Fruit fly (Drosophila melanogaster): ENCODE data around the gene pb.

The pb gene

dm6 chr3R:6667245-6667644 is 74.6 kb downstream of the pb start (continued):
- TF ChIP-seq Camta (GFP tag; optimal IDR thresholded peaks at IDR 0.05) (peak; percentile 42), CG4328 (GFP tag; optimal IDR thresholded peaks at IDR 0.05) (no peak), CG13123 (GFP tag; optimal IDR thresholded peaks at IDR 0.05) (peak; percentile 32), Hr3 (GFP tag; optimal IDR thresholded peaks at IDR 0.05) (no peak), luna (GFP tag; optimal IDR thresholded peaks at IDR 0.05) (no peak), CG17612 (GFP tag; IDR thresholded peaks at IDR 0.05) (no peak), CG15011 (GFP tag; optimal IDR thresholded peaks at IDR 0.05) (no peak), tna (GFP tag; IDR thresholded peaks at IDR 0.05; ENCODE audit: partially characterized antibody) (no peak), HLH54F (GFP tag; optimal IDR thresholded peaks at IDR 0.05) (no peak), unc-4 (GFP tag; IDR thresholded peaks at IDR 0.05; ENCODE audit: partially characterized antibody) (no peak), crc (GFP tag; optimal IDR thresholded peaks at IDR 0.05) (no peak), CG13424 (tag; optimal IDR thresholded peaks at IDR 0.05) (peak; percentile 19), yki (optimal IDR thresholded peaks at IDR 0.05) (no peak), Blimp-1 (GFP tag; optimal IDR thresholded peaks at IDR 0.05) (peak; percentile 43), CG4730 (GFP tag; IDR thresholded peaks at IDR 0.05) (no peak), CG10274 (GFP tag; optimal IDR thresholded peaks at IDR 0.05) (no peak), CG5245 (GFP tag; optimal IDR thresholded peaks at IDR 0.05) (peak; percentile 5), crol (GFP tag; IDR thresholded peaks at IDR 0.05) (no peak), Rfx (GFP tag; IDR thresholded peaks at IDR 0.05) (no peak), B-H1 (GFP tag; IDR thresholded peaks at IDR 0.05) (no peak), salm (tag; optimal IDR thresholded peaks at IDR 0.05) (peak; percentile 53), gsb-n (tag; optimal IDR thresholded peaks at IDR 0.05) (peak; percentile 73), CG32532 (GFP tag; IDR thresholded peaks at IDR 0.05) (no peak), gsb (GFP tag; IDR thresholded peaks at IDR 0.05) (no peak), maf-S (GFP tag; optimal IDR thresholded peaks at IDR 0.05) (no peak), CG34224 (GFP tag; IDR thresholded peaks at IDR 0.05; ENCODE audit: partially characterized antibody) (no peak)

- no peak for TF ChIP-seq scrt (GFP tag; optimal IDR thresholded peaks at IDR 0.05)
- TF ChIP-seq yki (optimal IDR thresholded peaks at IDR 0.05) = no peak
- 0 out of 2 replicates have a peak, but pooled peaks have one; percentile 22 for TF ChIP-seq ranshi (GFP tag; IDR thresholded peaks at IDR 0.05)
- TF ChIP-seq CG17568 (GFP tag; optimal IDR thresholded peaks at IDR 0.05) = no peak
- no peak for TF ChIP-seq usp (GFP tag; optimal IDR thresholded peaks at IDR 0.05)
- TF ChIP-seq Asciz (GFP tag; optimal IDR thresholded peaks at IDR 0.05) = peak; percentile 22
- no peak for TF ChIP-seq Trl (optimal IDR thresholded peaks at IDR 0.05)
- TF ChIP-seq Trl (GFP tag; optimal IDR thresholded peaks at IDR 0.05) = no peak
- TF ChIP-seq MBD-R2 (GFP tag; IDR thresholded peaks at IDR 0.05) = no peak
- no peak for TF ChIP-seq CG10321 (GFP tag; IDR thresholded peaks at IDR 0.05)
- TF ChIP-seq tna (GFP tag; IDR thresholded peaks at IDR 0.05; ENCODE audit: partially characterized antibody) = no peak
- TF ChIP-seq CG8388 (GFP tag; optimal IDR thresholded peaks at IDR 0.05) = no peak
- TF ChIP-seq CG18764 (GFP tag; optimal IDR thresholded peaks at IDR 0.05) = no peak
- peak; percentile 39 for TF ChIP-seq Vsx1 (GFP tag; optimal IDR thresholded peaks at IDR 0.05)
- peak; percentile 41 for TF ChIP-seq grau (tag; optimal IDR thresholded peaks at IDR 0.05)
- no peak for TF ChIP-seq bowl (GFP tag; IDR thresholded peaks at IDR 0.05)
- no peak for TF ChIP-seq CG10267 (tag; optimal IDR thresholded peaks at IDR 0.05)
- TF ChIP-seq Doc2 (GFP tag; IDR thresholded peaks at IDR 0.05) = no peak
- TF ChIP-seq CG3065 (GFP tag; optimal IDR thresholded peaks at IDR 0.05) = no peak
- TF ChIP-seq lilli (GFP tag; optimal IDR thresholded peaks at IDR 0.05) = no peak
- TF ChIP-seq CG10565 (GFP tag; optimal IDR thresholded peaks at IDR 0.05) = no peak
- TF ChIP-seq en (GFP tag; optimal IDR thresholded peaks at IDR 0.05) = no peak
- no peak for TF ChIP-seq nau (GFP tag; optimal IDR thresholded peaks at IDR 0.05)
- TF ChIP-seq HHEX (GFP tag; optimal IDR thresholded peaks at IDR 0.05) = no peak
- no peak for TF ChIP-seq CG9215 (GFP tag; IDR thresholded peaks at IDR 0.05)
- no peak for TF ChIP-seq her (GFP tag; optimal IDR thresholded peaks at IDR 0.05)
- TF ChIP-seq disco-r (GFP tag; optimal IDR thresholded peaks at IDR 0.05) = no peak
- TF ChIP-seq H2.0 (GFP tag; IDR thresholded peaks at IDR 0.05) = no peak
- no peak for TF ChIP-seq CG8924 (tag; optimal IDR thresholded peaks at IDR 0.05)
- peak; percentile 96 for TF ChIP-seq crol (GFP tag; IDR thresholded peaks at IDR 0.05)
Observed at dm6 chr3R:6665117-6665654, 76.7 kb downstream of the pb start.

All from whole organism, embryonic.